In genomic region chrIII:6348578-6348977, ce11 we compare ENCODE assay signal across 3 worm cellular contexts.
A peak's percentile ranks its signal among the peaks of the same experiment; 100 is the strongest.
TF ChIP-seq lines count a peak whose summit lies in the region.

No protein-coding gene starts in this region.

TF ChIP-seq in whole organism, L1 larva, 84 proteins besides CTCF, POLR2A, EP300 and RAD21 (continued from another document and continues in another):
- no peak for TF ChIP-seq sup-37 (GFP tag; optimal IDR thresholded peaks at IDR 0.05; lab: Kevin White, UChicago)
- TF ChIP-seq fos-1 (tag; optimal IDR thresholded peaks at IDR 0.05; lab: Kevin White, UChicago), result no peak
- peak; percentile 1 for TF ChIP-seq dsc-1 (tag; optimal IDR thresholded peaks at IDR 0.05; lab: Kevin White, UChicago)
- TF ChIP-seq lin-15B (tag; optimal IDR thresholded peaks at IDR 0.05; lab: Kevin White, UChicago), result no peak
- TF ChIP-seq nhr-28 (tag; optimal IDR thresholded peaks at IDR 0.05; lab: Kevin White, UChicago), result no peak
- no peak for TF ChIP-seq jun-1 (tag; optimal IDR thresholded peaks at IDR 0.05; lab: Kevin White, UChicago)
- peak; percentile 44 for TF ChIP-seq egl-13 (tag; optimal IDR thresholded peaks at IDR 0.05; lab: Kevin White, UChicago)
- no peak for TF ChIP-seq efl-1 (optimal IDR thresholded peaks at IDR 0.05; lab: Kevin White, UChicago)
- TF ChIP-seq efl-1 (GFP tag; optimal IDR thresholded peaks at IDR 0.05 in 1 of 2; lab: Kevin White, UChicago), result no peak
- peak; percentile 46 for TF ChIP-seq irx-1 (tag; optimal IDR thresholded peaks at IDR 0.05; lab: Kevin White, UChicago)
- TF ChIP-seq vab-15 (tag; optimal IDR thresholded peaks at IDR 0.05; lab: Kevin White, UChicago), result no peak
- TF ChIP-seq nhr-20 (tag; optimal IDR thresholded peaks at IDR 0.05; lab: Kevin White, UChicago), result no peak
- TF ChIP-seq fkh-10 (GFP tag; optimal IDR thresholded peaks at IDR 0.05; lab: Kevin White, UChicago), result peak; percentile 12
- no peak for TF ChIP-seq ceh-63 (GFP tag; optimal IDR thresholded peaks at IDR 0.05; lab: Kevin White, UChicago)
- 0 out of 2 replicates have a peak, but pooled peaks have one; percentile 2 for TF ChIP-seq isw-1 (GFP tag; IDR thresholded peaks at IDR 0.05; lab: Robert Waterston, UW)
- TF ChIP-seq ceh-82 (tag; optimal IDR thresholded peaks at IDR 0.05; lab: Kevin White, UChicago), result peak in 1 of 3 experiments; percentile 7
- peak; percentile 37 for TF ChIP-seq unc-86 (tag; optimal IDR thresholded peaks at IDR 0.05; lab: Kevin White, UChicago)
- no peak for TF ChIP-seq elt-3 (tag; optimal IDR thresholded peaks at IDR 0.05; lab: Kevin White, UChicago)
- no peak for TF ChIP-seq Y116A8C.19 (tag; optimal IDR thresholded peaks at IDR 0.05; lab: Kevin White, UChicago; ENCODE audit: borderline replicate concordance)
- no peak for TF ChIP-seq nhr-12 (tag; optimal IDR thresholded peaks at IDR 0.05; lab: Kevin White, UChicago)
- TF ChIP-seq sptf-1 (tag; optimal IDR thresholded peaks at IDR 0.05; lab: Kevin White, UChicago), result no peak
- no peak for TF ChIP-seq C34B4.2 (tag; optimal IDR thresholded peaks at IDR 0.05; lab: Kevin White, UChicago)
- no peak for TF ChIP-seq ztf-4 (tag; optimal IDR thresholded peaks at IDR 0.05; lab: Kevin White, UChicago)
- TF ChIP-seq lin-13 (GFP tag; optimal IDR thresholded peaks at IDR 0.05; lab: Kevin White, UChicago), result no peak
- TF ChIP-seq pag-3 (tag; optimal IDR thresholded peaks at IDR 0.05; lab: Kevin White, UChicago; ENCODE audit: borderline replicate concordance, insufficient read depth), result no peak
- peak; percentile 52 for TF ChIP-seq nhr-47 (tag; optimal IDR thresholded peaks at IDR 0.05; lab: Kevin White, UChicago)
- no peak for TF ChIP-seq hlh-17 (GFP tag; optimal IDR thresholded peaks at IDR 0.05; lab: Kevin White, UChicago; ENCODE audit: borderline replicate concordance)
- TF ChIP-seq ama-1 (optimal IDR thresholded peaks at IDR 0.05; lab: Kevin White, UChicago), result no peak
- no peak for TF ChIP-seq efl-3 (GFP tag; optimal IDR thresholded peaks at IDR 0.05; lab: Kevin White, UChicago)
- TF ChIP-seq tbx-2 (tag; optimal IDR thresholded peaks at IDR 0.05; lab: Kevin White, UChicago), result peak; percentile 57
- no peak for TF ChIP-seq aha-1 (tag; optimal IDR thresholded peaks at IDR 0.05; lab: Kevin White, UChicago)
- no peak for TF ChIP-seq tlp-1 (tag; optimal IDR thresholded peaks at IDR 0.05; lab: Kevin White, UChicago)
- TF ChIP-seq nhr-237 (tag; optimal IDR thresholded peaks at IDR 0.05; lab: Kevin White, UChicago), result no peak
- no peak for TF ChIP-seq nhr-77 (tag; optimal IDR thresholded peaks at IDR 0.05; lab: Kevin White, UChicago)
- TF ChIP-seq swsn-7 (tag; optimal IDR thresholded peaks at IDR 0.05; lab: Kevin White, UChicago), result peak; percentile 21
- no peak for TF ChIP-seq elt-2 (tag; optimal IDR thresholded peaks at IDR 0.05; lab: Kevin White, UChicago)
- no peak for TF ChIP-seq pax-3 (tag; optimal IDR thresholded peaks at IDR 0.05; lab: Kevin White, UChicago)
- TF ChIP-seq ceh-88 (GFP tag; IDR thresholded peaks at IDR 0.05; lab: Robert Waterston, UW), result no peak
- TF ChIP-seq zip-4 (GFP tag; optimal IDR thresholded peaks at IDR 0.05; lab: Kevin White, UChicago), result no peak
- TF ChIP-seq snpc-4 (tag; optimal IDR thresholded peaks at IDR 0.05; lab: Kevin White, UChicago), result no peak
- no peak for TF ChIP-seq nhr-76 (tag; optimal IDR thresholded peaks at IDR 0.05; lab: Kevin White, UChicago)
- no peak for TF ChIP-seq C04F5.9 (tag; optimal IDR thresholded peaks at IDR 0.05; lab: Kevin White, UChicago)
- peak; percentile 82 for TF ChIP-seq lin-14 (GFP tag; optimal IDR thresholded peaks at IDR 0.05; lab: Kevin White, UChicago)
- TF ChIP-seq skn-1 (tag; optimal IDR thresholded peaks at IDR 0.05; lab: Kevin White, UChicago), result no peak
- no peak for TF ChIP-seq lin-39 (tag; optimal IDR thresholded peaks at IDR 0.05; lab: Kevin White, UChicago)

TF ChIP-seq in whole organism, L4 larva, 104 proteins besides CTCF, POLR2A, EP300 and RAD21 (continued from another document):
- TF ChIP-seq unc-130 (GFP tag; optimal IDR thresholded peaks at IDR 0.05; lab: Kevin White, UChicago) (no peak), egl-43 (GFP tag; IDR thresholded peaks at IDR 0.05; lab: Robert Waterston, UW) (peak; percentile 67; the same call in 1 of the 2 replicates), mep-1 (tag; optimal IDR thresholded peaks at IDR 0.05; lab: Kevin White, UChicago) (peak; percentile 16), D1046.2 (GFP tag; IDR thresholded peaks at IDR 0.05; lab: Robert Waterston, UW) (no peak), hif-1 (tag; optimal IDR thresholded peaks at IDR 0.05; lab: Kevin White, UChicago) (peak in 1 of 2 experiments; percentile 19), hlh-30 (tag; optimal IDR thresholded peaks at IDR 0.05; lab: Kevin White, UChicago; ENCODE audit: insufficient read depth) (peak; percentile 77), fkh-10 (GFP tag; optimal IDR thresholded peaks at IDR 0.05; lab: Kevin White, UChicago) (peak; percentile 69), nhr-76 (tag; optimal IDR thresholded peaks at IDR 0.05; lab: Kevin White, UChicago) (no peak), lin-38 (GFP tag; IDR thresholded peaks at IDR 0.05; lab: Robert Waterston, UW) (no peak), zip-2 (tag; optimal IDR thresholded peaks at IDR 0.05; lab: Kevin White, UChicago) (no peak), F26F4.8 (GFP tag; conservative IDR thresholded peaks at IDR 0.05; lab: Robert Waterston, UW) (no peak), dmd-8 (GFP tag; IDR thresholded peaks at IDR 0.05; lab: Robert Waterston, UW) (no peak), aly-2 (tag; optimal IDR thresholded peaks at IDR 0.05; lab: Kevin White, UChicago) (no peak), daf-19 (GFP tag; conservative IDR thresholded peaks at IDR 0.05; lab: Robert Waterston, UW) (no peak), snpc-4 (tag; optimal IDR thresholded peaks at IDR 0.05; lab: Kevin White, UChicago) (no peak), unc-62 (GFP tag; optimal IDR thresholded peaks at IDR 0.05 in 1 of 2; lab: Kevin White, UChicago) (peak in 1 of 2 experiments; percentile 45), unc-62 (tag; optimal IDR thresholded peaks at IDR 0.05; lab: Kevin White, UChicago) (no peak), set-16 (GFP tag; IDR thresholded peaks at IDR 0.05; lab: Robert Waterston, UW) (peak; percentile 35; the same call in 1 of the 2 replicates), zfp-2 (tag; optimal IDR thresholded peaks at IDR 0.05; lab: Kevin White, UChicago) (no peak), aha-1 (tag; lab: Kevin White, UChicago) (peak; percentile 88), dmd-9 (GFP tag; IDR thresholded peaks at IDR 0.05; lab: Robert Waterston, UW) (no peak)
TF ChIP-seq in whole organism, L4 larva: peak in this region for 16.

TF ChIP-seq in whole organism, young adult, 124 proteins besides CTCF, POLR2A, EP300 and RAD21 (continued from another document):
- peak; percentile 75 for TF ChIP-seq atf-7 (tag; optimal IDR thresholded peaks at IDR 0.05; lab: Kevin White, UChicago)
